Fruit fly (Drosophila melanogaster) ovary, adult (tissue): ENCODE results near the gene mRpL3.

Experiments used
- CG17801 ChIP-seq: fragments of 200-800 bp; optimal IDR thresholded peaks from 2 replicates; lab custom pipeline; 2019; ENCODE audit warnings: missing biosample characterization, mild to moderate bottlenecking, missing genetic modification characterization, moderate library complexity; ENCODE audit not compliant: partially characterized antibody

The mRpL3 gene

DNA sequence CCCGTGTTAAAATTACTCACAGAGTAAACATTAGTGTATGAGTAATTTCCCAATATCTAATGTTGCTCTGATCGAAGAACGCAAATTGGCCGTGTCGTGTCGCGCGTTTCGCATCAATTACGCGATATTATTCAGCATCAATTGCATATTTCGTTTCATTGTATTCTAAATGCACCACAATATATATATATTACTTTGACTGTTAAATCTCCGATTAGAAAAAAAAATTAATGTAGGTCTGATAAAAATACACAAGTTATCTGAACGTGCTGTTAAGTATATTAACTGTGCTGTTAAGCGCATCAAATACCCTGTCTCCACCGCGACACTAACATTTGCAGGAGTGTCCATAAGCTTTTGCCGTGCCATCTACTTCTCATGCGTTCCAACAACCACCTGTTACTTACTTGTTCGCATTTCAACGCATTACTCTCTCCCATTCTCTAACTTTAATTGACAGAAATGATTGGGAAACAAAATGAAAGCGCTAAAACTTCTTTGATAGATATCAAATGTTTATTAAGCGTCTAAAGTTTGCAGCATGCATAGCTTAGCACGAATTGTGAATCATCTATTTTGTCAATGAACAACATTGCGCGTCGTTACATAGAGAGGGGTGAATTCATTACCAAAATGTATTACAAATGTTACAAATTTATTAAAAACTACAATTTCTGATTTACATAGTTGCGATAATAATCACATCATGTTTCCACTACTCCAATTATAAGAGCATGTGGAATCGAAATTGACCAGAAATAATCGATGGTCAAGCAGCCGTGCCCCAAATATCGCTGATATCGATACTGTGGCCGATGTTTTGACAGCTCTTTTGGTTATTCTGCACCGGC is at the start of gene mRpL3, which contains the start of gene Graf:
TSS of gene mRpL3 (plus strand) at position 802 of the 851 bp plus-strand sequence.
TSS of gene Graf (minus strand) at position 287 of the 851 bp plus-strand sequence.
- TF ChIP-seq CG17801 = no peak

DNA sequence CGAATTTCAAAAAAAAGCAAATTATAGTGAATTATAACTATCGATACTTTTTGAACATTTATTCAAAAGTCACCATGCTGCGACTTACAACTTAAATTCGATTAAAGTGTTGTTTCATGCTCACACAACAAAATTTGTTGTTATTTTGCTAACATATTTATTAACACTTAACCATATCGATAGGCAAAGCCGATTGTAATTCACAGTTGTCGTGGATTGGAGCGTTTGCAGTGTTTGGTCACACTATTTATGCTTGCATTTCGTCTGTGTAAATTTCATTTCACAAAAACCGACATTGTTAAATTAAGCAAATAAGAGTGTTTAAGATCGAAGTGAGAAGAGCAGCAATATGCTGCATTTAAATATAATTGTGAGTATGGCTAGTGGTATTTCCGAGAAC is 48.6 kb upstream of the mRpL3 start, which contains the start of gene HUWE1:
TSS of gene HUWE1 (plus strand) at position 220 of the 400 bp plus-strand sequence.
- peak; percentile 59 for TF ChIP-seq CG17801

DNA sequence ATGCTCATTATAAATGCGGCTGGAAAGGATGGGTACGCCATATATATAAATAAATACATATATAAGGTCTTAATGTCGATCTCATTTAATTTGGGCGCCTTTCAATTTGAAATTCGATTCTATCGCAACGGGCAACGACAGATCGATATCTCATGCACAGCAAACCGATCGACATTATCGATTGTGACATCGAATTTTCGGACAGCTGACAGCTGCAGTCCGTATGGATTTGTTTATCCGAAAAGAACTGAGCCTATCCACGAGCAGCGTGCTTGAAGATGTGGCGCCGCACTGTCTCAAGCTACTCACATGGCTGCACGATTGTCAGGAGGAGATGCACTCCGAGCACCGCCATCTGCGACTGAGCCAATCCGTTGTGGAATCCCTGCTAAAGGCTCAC is 29.1 kb upstream of the mRpL3 start, which contains the start of gene CG8191:
TSS of gene CG8191 (plus strand) at position 211 of the 400 bp plus-strand sequence.
- no peak for TF ChIP-seq CG17801

DNA sequence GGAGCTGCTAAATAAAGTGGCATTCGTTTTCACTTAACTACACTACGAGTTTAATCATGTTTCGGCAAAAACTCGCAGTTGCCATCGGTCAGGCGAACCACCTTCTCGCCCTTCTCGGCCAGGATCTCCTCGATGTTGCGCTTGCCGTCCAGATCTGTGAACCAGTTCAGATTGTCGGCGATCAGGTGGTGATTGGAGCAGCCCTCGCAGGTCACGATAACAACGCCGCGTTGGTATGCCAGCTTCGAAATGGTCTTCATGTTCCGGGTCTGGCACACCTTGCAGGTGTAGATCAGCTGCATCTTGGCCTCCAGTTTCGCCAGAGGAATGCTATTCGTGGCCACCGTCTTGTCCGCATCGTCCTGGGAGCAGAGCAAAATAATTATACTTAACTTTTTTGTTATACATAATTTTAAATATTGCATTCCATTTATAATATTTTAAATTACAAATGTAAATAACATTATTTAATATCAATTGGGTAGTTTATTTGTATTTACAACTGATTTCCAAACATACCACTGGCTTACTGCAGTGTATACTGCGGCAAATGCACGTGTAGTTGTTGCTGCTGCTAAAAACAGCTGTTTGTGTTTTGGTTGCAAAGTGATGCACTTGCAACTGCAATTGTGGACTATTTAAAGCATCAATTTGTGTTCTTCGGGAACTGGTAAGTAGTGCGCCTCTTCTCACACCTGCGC is 27.7 kb upstream of the mRpL3 start:
- no peak for TF ChIP-seq CG17801

- peak; percentile 66 for TF ChIP-seq CG17801
Observed at dm6 chrX:15733995-15734394, 27.1 kb upstream of the mRpL3 start, which contains the start of the genes CG12379 and MagR. CG12379 (minus strand) TSS chrX:15733996. MagR (plus strand) TSS chrX:15734270.

dm6 chrX:15737110-15737509 is 23.9 kb upstream of the mRpL3 start, which contains the start of gene Arp6:
Arp6 (minus strand) TSS chrX:15737120.
- peak; percentile 17 for TF ChIP-seq CG17801

DNA sequence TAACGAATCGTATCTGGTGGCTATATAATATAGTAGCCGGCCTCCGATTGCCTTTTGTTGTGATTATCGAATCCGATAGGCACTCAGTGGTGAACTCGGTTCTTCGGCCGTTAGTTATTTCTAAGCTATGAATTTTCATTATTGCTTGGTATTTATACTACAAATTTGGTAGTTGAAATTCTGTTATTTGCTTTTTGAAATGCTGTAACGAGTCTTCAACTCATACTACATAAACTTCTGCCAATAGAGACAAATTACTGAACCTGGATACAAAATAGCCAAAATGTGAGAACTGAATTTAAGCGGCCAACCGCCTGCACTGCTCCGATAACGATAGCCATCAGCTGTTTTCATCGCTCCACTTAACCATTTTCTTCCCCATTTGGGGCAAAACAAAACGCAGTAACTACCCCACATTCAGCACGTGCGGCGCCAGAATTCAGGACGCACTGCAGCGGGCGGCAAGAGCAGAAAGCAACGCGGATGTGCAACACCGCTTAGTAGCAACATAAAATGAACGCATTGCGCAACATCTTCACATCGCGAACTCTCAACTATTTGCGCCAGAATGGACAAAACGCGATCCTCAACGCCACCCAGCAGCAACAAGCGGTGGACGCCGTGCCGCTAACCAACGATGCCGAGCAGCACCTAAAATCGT is 22.0 kb upstream of the mRpL3 start, which contains the start of the genes CG11679 and CG8206:
TSS of gene CG11679 (minus strand) at position 65 of the 661 bp plus-strand sequence.
TSS of gene CG8206 (plus strand) at position 341 of the 661 bp plus-strand sequence.
- TF ChIP-seq CG17801 = peak; percentile 79

dm6 chrX:15740288-15740726 is 20.7 kb upstream of the mRpL3 start:
- peak; percentile 8 for TF ChIP-seq CG17801

DNA sequence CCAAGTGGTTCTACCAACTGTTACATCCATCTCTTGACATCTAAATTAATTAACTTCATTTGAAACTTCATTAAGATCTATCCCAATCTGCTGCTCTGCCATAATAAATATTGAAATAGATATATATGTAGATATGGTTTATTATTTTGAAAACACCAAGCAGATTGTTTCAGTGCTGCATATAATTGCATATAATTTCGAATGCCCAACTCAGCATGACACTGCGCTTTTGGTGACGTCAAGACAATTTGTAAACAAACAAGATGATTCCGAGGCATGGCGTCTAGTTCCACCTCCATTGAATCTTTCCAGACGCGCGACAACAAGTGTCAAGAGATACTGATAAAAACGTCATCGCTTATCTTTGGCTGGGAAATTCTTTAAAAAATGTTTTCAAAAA is 20.2 kb upstream of the mRpL3 start:
- no peak for TF ChIP-seq CG17801

DNA sequence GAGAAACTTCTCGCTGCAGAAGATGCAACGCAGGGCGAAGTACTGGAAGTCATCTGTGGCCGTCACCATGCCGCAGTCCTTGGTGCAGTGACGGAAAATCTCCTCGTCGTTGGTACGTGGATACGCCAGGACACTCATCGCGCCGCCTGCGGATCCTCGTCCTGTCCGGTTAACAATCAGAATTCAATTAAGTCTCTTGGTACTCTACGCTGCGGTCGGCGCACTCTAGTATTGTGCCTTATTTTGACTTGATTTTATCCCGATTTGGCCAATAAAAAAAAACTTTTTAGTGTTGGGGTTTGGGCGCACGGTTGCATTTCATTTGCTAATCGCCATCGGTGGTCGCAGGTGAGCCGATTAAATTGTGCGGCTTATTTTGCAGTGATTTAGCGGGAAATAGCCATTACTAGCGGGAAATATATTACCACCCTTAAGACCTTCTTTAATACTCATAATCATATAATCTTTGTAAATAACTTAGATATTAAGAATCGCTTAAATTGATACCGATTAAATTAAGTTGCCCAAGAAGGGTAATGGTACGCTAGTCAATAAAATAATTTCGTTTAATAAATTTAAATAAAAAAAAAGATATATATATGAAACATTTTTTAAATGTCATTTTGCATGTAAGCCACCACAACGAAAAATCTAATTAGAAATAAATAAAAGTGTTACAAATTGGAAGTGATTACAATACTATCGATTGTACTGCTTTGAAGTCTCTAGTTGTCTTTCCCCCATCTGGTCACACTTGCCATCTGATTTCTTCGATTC is 15.0 kb upstream of the mRpL3 start, which contains the start of the genes CG8944 and CCT6:
TSS of gene CG8944 (minus strand) at position 327 of the 777 bp plus-strand sequence.
TSS of gene CCT6 (plus strand) at position 744 of the 777 bp plus-strand sequence.
- TF ChIP-seq CG17801 = peak; percentile 8

- no peak for TF ChIP-seq CG17801
Observed at dm6 chrX:15746682-15747196, 14.3 kb upstream of the mRpL3 start.

dm6 chrX:15748945-15749344 is 12.1 kb upstream of the mRpL3 start, which contains the start of gene Mvd:
Mvd (plus strand) TSS chrX:15749166.
- TF ChIP-seq CG17801 = peak; percentile 52

- TF ChIP-seq CG17801 = no peak
Observed at dm6 chrX:15756018-15756417, 5.0 kb upstream of the mRpL3 start, which contains the start of gene CG8260. CG8260 (plus strand) TSS chrX:15756318.

- no peak for TF ChIP-seq CG17801
Observed at dm6 chrX:15758692-15759240, 2.3 kb upstream of the mRpL3 start.
